Fruit fly (Drosophila melanogaster): ENCODE results near the gene CG15130.

Gene CG15130

DNA sequence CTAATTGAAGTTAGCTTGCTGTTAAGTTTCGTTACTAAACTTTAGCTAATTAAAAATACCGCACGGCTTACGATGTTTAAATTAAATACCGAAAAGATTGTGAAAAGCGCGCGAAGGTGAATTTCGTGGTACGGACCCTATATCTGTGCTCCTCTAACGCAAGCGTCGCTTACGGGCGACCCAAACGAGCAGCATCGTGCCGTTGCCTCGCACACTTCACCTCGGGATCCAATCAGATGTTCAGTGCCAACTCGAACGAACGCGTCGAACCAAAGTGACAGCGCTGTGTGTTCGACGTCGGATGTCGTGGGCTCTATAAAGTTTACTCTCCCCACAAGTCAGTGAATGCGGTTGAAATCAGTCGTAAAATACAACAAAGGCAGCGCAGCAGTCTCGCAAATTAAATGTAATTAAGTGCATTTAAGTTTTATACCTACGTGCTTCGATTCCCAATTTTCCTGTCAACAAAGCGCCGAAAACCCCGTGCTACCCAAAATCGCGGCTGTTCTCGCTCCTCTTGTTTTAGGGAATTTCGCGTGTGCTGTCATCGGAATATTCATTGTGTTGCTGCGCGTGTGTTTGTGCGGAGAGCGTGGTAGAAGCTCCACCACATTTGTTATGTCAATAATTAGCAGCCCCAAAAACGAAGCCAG, 4.4 kb upstream of the CG15130 start:
- no peak for TF ChIP-seq dmrt93B (GFP tag; optimal IDR thresholded peaks at IDR 0.05)
- no peak for TF ChIP-seq woc (GFP tag; optimal IDR thresholded peaks at IDR 0.05)
- TF ChIP-seq br (GFP tag; optimal IDR thresholded peaks at IDR 0.05), result peak; percentile 2
- peak; percentile 51 for TF ChIP-seq OdsH (GFP tag; optimal IDR thresholded peaks at IDR 0.05)
- peak; percentile 44 for TF ChIP-seq h (GFP tag; optimal IDR thresholded peaks at IDR 0.05)
- TF ChIP-seq Sp1 (GFP tag; optimal IDR thresholded peaks at IDR 0.05), result peak; percentile 16
- no peak for TF ChIP-seq Dif (GFP tag; optimal IDR thresholded peaks at IDR 0.05; ENCODE audit: partially characterized antibody)
- TF ChIP-seq Dfd (GFP tag; optimal IDR thresholded peaks at IDR 0.05), result no peak
- TF ChIP-seq psq (GFP tag; optimal IDR thresholded peaks at IDR 0.05), result peak; percentile 39
- peak; percentile 48 for TF ChIP-seq rgr (GFP tag; optimal IDR thresholded peaks at IDR 0.05)
- peak; percentile 36 for TF ChIP-seq Rel (GFP tag; optimal IDR thresholded peaks at IDR 0.05)
- TF ChIP-seq Rel (tag; optimal IDR thresholded peaks at IDR 0.05), result peak; percentile 61
- TF ChIP-seq foxo (GFP tag; optimal IDR thresholded peaks at IDR 0.05), result no peak
- no peak for TF ChIP-seq Hnf4 (GFP tag; optimal IDR thresholded peaks at IDR 0.05)
- TF ChIP-seq Vsx2 (GFP tag; optimal IDR thresholded peaks at IDR 0.05; ENCODE audit: partially characterized antibody), result peak; percentile 34
- TF ChIP-seq tai (GFP tag; optimal IDR thresholded peaks at IDR 0.05), result no peak
- TF ChIP-seq Jra (GFP tag; optimal IDR thresholded peaks at IDR 0.05), result no peak
- TF ChIP-seq Hr83 (GFP tag; optimal IDR thresholded peaks at IDR 0.05; ENCODE audit: poor library complexity, severe bottlenecking), result peak; percentile 26
- no peak for TF ChIP-seq CrebA (GFP tag; optimal IDR thresholded peaks at IDR 0.05; ENCODE audit: borderline replicate concordance)
- TF ChIP-seq Myc (optimal IDR thresholded peaks at IDR 0.05), result peak; percentile 64

DNA sequence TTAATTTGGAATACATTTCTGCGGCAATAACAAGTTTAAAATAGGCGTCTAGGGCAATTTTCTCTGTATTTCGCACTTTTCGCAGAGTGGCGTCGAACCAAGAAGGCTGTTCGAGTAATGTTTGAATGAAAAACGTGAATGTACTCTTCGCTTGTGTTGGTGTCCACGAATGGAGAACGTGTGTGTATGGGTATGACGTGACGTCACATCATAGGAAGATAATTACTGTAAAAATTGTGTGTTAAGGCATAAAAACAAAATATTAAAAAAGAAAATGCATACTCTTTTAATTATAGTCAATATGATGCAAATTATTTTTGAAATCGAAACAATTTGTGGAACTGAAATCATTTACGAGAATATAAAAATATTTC, 3.9 kb upstream of the CG15130 start:
- no peak for TF ChIP-seq pan (optimal IDR thresholded peaks at IDR 0.05)
- no peak for TF ChIP-seq sage (GFP tag; optimal IDR thresholded peaks at IDR 0.05)
- no peak for TF ChIP-seq Abd-B (GFP tag; optimal IDR thresholded peaks at IDR 0.05)
- TF ChIP-seq Jra (GFP tag; optimal IDR thresholded peaks at IDR 0.05), result no peak
- TF ChIP-seq ey (GFP tag; optimal IDR thresholded peaks at IDR 0.05), result no peak
- TF ChIP-seq Hr83 (GFP tag; optimal IDR thresholded peaks at IDR 0.05; ENCODE audit: poor library complexity, severe bottlenecking), result no peak
- no peak for TF ChIP-seq CrebA (GFP tag; optimal IDR thresholded peaks at IDR 0.05; ENCODE audit: borderline replicate concordance)
- no peak for TF ChIP-seq HLH106 (tag; optimal IDR thresholded peaks at IDR 0.05)
- TF ChIP-seq N (GFP tag; optimal IDR thresholded peaks at IDR 0.05), result no peak
- TF ChIP-seq dsf (GFP tag; optimal IDR thresholded peaks at IDR 0.05; ENCODE audit: borderline replicate concordance), result no peak
- no peak for TF ChIP-seq Hnf4 (GFP tag; optimal IDR thresholded peaks at IDR 0.05)

DNA sequence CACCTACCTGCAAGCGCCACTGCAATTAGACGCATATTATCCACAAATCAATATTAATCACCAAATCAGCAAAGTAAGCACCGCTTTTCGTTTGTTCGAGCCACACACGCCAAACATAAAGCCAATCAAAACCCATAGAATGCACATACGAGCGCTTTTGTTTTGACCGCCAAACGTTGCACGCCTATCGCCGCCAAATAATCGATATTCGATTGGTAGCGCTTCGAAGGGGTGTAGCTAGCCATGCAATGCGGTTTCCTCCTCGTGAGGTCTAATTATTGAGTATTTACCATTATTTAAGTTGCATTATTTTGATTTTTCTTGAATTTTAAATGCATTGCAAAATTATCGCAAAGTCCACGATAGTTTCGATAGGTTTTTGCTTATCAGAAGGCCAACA, 2.9 kb upstream of the CG15130 start:
- TF ChIP-seq dl (GFP tag; optimal IDR thresholded peaks at IDR 0.05; ENCODE audit: insufficient read depth in 1 of 2, partially characterized antibody in 2 of 2) (no peak), fru (GFP tag; optimal IDR thresholded peaks at IDR 0.05) (no peak), foxo (GFP tag; optimal IDR thresholded peaks at IDR 0.05) (no peak), Rel (GFP tag; optimal IDR thresholded peaks at IDR 0.05) (no peak), Rel (tag; optimal IDR thresholded peaks at IDR 0.05) (peak; percentile 21)

DNA sequence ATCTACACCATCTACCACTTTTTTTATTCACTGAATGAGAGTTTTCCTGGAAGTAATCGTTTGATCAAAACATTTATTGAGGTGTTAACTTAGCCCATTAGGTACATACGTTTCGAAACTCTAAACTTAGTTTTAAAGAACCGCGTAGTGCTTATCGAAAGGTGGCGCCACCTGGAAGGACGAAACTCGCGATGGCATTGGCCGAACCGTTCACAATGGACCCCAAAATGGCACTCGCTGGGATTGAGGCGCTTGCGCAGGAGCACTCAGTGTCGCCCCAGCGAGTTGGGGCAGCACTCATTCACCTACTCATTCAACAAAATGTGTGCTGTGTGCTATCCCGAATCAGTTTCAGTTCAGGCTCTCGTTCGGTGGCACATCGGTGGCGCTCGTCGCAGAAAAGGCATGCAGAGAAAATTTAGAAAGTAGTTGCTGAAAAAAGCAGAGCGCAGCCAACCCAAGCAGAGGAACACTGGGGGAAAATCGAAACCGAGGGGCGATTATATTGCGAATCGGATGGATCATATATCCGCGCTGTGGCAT, 1.5 kb upstream of the CG15130 start, which contains the start of gene CG31688:
CG31688 (plus strand) TSS at position 346 of the 543 bp plus-strand sequence.
- TF ChIP-seq N (GFP tag; optimal IDR thresholded peaks at IDR 0.05) (no peak), jim (GFP tag; optimal IDR thresholded peaks at IDR 0.05) (no peak), OdsH (GFP tag; optimal IDR thresholded peaks at IDR 0.05) (no peak), GATAd (GFP tag; optimal IDR thresholded peaks at IDR 0.05) (no peak), brk (GFP tag; optimal IDR thresholded peaks at IDR 0.05) (no peak)

DNA sequence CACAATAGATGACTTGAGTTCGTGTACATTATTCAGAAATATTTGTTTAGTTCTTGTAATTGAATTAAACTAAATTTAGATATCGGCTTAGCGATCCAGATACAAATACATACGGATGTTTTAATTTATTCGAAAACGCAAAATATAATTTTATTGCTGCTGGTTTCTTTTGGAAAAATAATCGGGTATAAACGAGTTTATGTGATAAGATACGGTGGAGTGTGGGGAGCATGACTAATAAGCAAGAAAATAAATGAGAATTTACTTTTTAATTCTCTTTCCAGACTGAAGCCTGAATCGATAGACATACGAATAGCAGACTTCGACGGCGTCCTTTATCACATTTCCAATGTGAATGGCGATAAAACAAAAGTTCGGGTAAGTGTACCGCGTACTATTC, 4.4 kb downstream of the CG15130 start:
- TF ChIP-seq OdsH (GFP tag; optimal IDR thresholded peaks at IDR 0.05) (no peak), CG9705 (GFP tag; optimal IDR thresholded peaks at IDR 0.05) (no peak), fru (GFP tag; optimal IDR thresholded peaks at IDR 0.05) (no peak), foxo (GFP tag; optimal IDR thresholded peaks at IDR 0.05) (no peak), Mio (GFP tag; optimal IDR thresholded peaks at IDR 0.05) (no peak), dmrt93B (GFP tag; optimal IDR thresholded peaks at IDR 0.05) (no peak), Myc (optimal IDR thresholded peaks at IDR 0.05) (no peak)

All from whole organism, wandering third instar larva.